Fruit fly (Drosophila melanogaster): ENCODE results near the gene out.

out gene

dm6 chrX:19289318-19289970 is 32.5 kb downstream of the out start (continued):
- TF ChIP-seq ewg (GFP tag; optimal IDR thresholded peaks at IDR 0.05) (peak; percentile 79), slp2 (GFP tag; optimal IDR thresholded peaks at IDR 0.05) (peak; percentile 81), CG4360 (GFP tag; IDR thresholded peaks at IDR 0.05) (peak; percentile 75), hth (optimal IDR thresholded peaks at IDR 0.05) (no peak), aop (GFP tag; IDR thresholded peaks at IDR 0.05) (peak; percentile 80), CG7928 (GFP tag; optimal IDR thresholded peaks at IDR 0.05) (no peak), nau (GFP tag; optimal IDR thresholded peaks at IDR 0.05) (peak; percentile 79), usp (GFP tag; optimal IDR thresholded peaks at IDR 0.05) (no peak), CG5180 (GFP tag; optimal IDR thresholded peaks at IDR 0.05) (peak; percentile 77), prd (optimal IDR thresholded peaks at IDR 0.05) (no peak), prd (GFP tag; IDR thresholded peaks at IDR 0.05) (peak; percentile 93), CG3995 (GFP tag; optimal IDR thresholded peaks at IDR 0.05) (peak; percentile 5), Nf-YC (tag; optimal IDR thresholded peaks at IDR 0.05) (peak; percentile 79), CG30431 (GFP tag; optimal IDR thresholded peaks at IDR 0.05) (peak; percentile 83), sisA (GFP tag; IDR thresholded peaks at IDR 0.05) (peak; percentile 96), CG2202 (tag; optimal IDR thresholded peaks at IDR 0.05) (peak; percentile 71), nerfin-2 (GFP tag; IDR thresholded peaks at IDR 0.05; ENCODE audit: partially characterized antibody) (no peak), CG4282 (GFP tag; optimal IDR thresholded peaks at IDR 0.05) (no peak), danr (GFP tag; IDR thresholded peaks at IDR 0.05) (peak; percentile 87), BtbVII (GFP tag; optimal IDR thresholded peaks at IDR 0.05) (peak; percentile 51), CG10565 (GFP tag; optimal IDR thresholded peaks at IDR 0.05) (peak; percentile 59), CG4854 (GFP tag; optimal IDR thresholded peaks at IDR 0.05) (peak; percentile 82), CG17802 (tag; optimal IDR thresholded peaks at IDR 0.05) (peak; percentile 76), CG1529 (GFP tag; optimal IDR thresholded peaks at IDR 0.05) (peak; percentile 84), h (optimal IDR thresholded peaks at IDR 0.05) (no peak), CG13775 (GFP tag; optimal IDR thresholded peaks at IDR 0.05) (peak; percentile 58), Side (GFP tag; optimal IDR thresholded peaks at IDR 0.05) (peak; percentile 81), wek (GFP tag; optimal IDR thresholded peaks at IDR 0.05) (peak; percentile 82), CG1603 (tag; optimal IDR thresholded peaks at IDR 0.05) (peak; percentile 96), CG32532 (GFP tag; IDR thresholded peaks at IDR 0.05) (peak; percentile 83), CG10431 (GFP tag; optimal IDR thresholded peaks at IDR 0.05) (peak; percentile 34), MBD-R2 (GFP tag; IDR thresholded peaks at IDR 0.05) (peak; percentile 51; the same call in 1 of the 2 replicates), klu (GFP tag; IDR thresholded peaks at IDR 0.05) (peak; percentile 69), CG9817 (tag; optimal IDR thresholded peaks at IDR 0.05) (peak; percentile 89), Chrac-16 (GFP tag; optimal IDR thresholded peaks at IDR 0.05) (peak; percentile 83), ranshi (GFP tag; IDR thresholded peaks at IDR 0.05) (peak; percentile 84), Awh (GFP tag; IDR thresholded peaks at IDR 0.05) (peak; percentile 93), HLHmδ (GFP tag; optimal IDR thresholded peaks at IDR 0.05) (no peak), tll (GFP tag; optimal IDR thresholded peaks at IDR 0.05) (no peak), CrebB (tag; optimal IDR thresholded peaks at IDR 0.05) (peak; percentile 82), fd3F (GFP tag; optimal IDR thresholded peaks at IDR 0.05) (peak; percentile 73), Max (GFP tag; optimal IDR thresholded peaks at IDR 0.05) (peak; percentile 77), Sry-β (GFP tag; optimal IDR thresholded peaks at IDR 0.05) (peak; percentile 20), dimm (GFP tag; IDR thresholded peaks at IDR 0.05) (peak; percentile 81), CG11696 (GFP tag; IDR thresholded peaks at IDR 0.05) (peak; percentile 37; the same call in 1 of the 2 replicates), nmo (GFP tag; optimal IDR thresholded peaks at IDR 0.05) (peak; percentile 88), CG1233 (GFP tag; optimal IDR thresholded peaks at IDR 0.05) (peak; percentile 86), B-H1 (GFP tag; IDR thresholded peaks at IDR 0.05) (peak; percentile 89), CG12942 (GFP tag; optimal IDR thresholded peaks at IDR 0.05) (peak; percentile 79), emc (GFP tag; optimal IDR thresholded peaks at IDR 0.05) (peak; percentile 15), CG6254 (GFP tag; optimal IDR thresholded peaks at IDR 0.05) (peak; percentile 65)

All from whole organism, embryonic.